Worm (Caenorhabditis elegans): ENCODE data around the gene F28C6.10.

F28C6.10 gene

ce11 chrII:8569038-8569977 lies 38.5 kb upstream of the F28C6.10 start, which contains the start of the genes col-38 and rpl-5:
Gene col-38, minus strand, starts transcription at chrII:8569088.
Gene rpl-5, plus strand, starts transcription at chrII:8569927.
- TF ChIP-seq elt-2 (tag; optimal IDR thresholded peaks at IDR 0.05): peak; percentile 72
- peak; percentile 63 for TF ChIP-seq hmg-11 (tag; optimal IDR thresholded peaks at IDR 0.05)
- peak; percentile 73 for TF ChIP-seq nhr-11 (tag; optimal IDR thresholded peaks at IDR 0.05)
- TF ChIP-seq ceh-9 (tag; optimal IDR thresholded peaks at IDR 0.05): no peak
- no peak for TF ChIP-seq fos-1 (tag; optimal IDR thresholded peaks at IDR 0.05)
- peak; percentile 73 for TF ChIP-seq R02D3.7 (tag; optimal IDR thresholded peaks at IDR 0.05)
- no peak for TF ChIP-seq daf-12 (tag; optimal IDR thresholded peaks at IDR 0.05)
- no peak for TF ChIP-seq elt-3 (tag; optimal IDR thresholded peaks at IDR 0.05)
- peak; percentile 84 for TF ChIP-seq ZK546.5 (tag; optimal IDR thresholded peaks at IDR 0.05)
- TF ChIP-seq nhr-28 (tag; optimal IDR thresholded peaks at IDR 0.05): no peak
- peak; percentile 99 for TF ChIP-seq pha-4 (tag; optimal IDR thresholded peaks at IDR 0.05)
- TF ChIP-seq unc-39 (tag; optimal IDR thresholded peaks at IDR 0.05): no peak
- TF ChIP-seq nhr-237 (tag; optimal IDR thresholded peaks at IDR 0.05): no peak
- no peak for TF ChIP-seq nhr-77 (tag; optimal IDR thresholded peaks at IDR 0.05)
- TF ChIP-seq ztf-4 (tag; optimal IDR thresholded peaks at IDR 0.05): peak; percentile 2
- TF ChIP-seq mml-1 (tag; optimal IDR thresholded peaks at IDR 0.05): no peak
- peak; percentile 97 for TF ChIP-seq nfya-1 (tag; optimal IDR thresholded peaks at IDR 0.05; ENCODE audit: insufficient read depth)
- peak; percentile 93 for TF ChIP-seq lin-39 (tag; optimal IDR thresholded peaks at IDR 0.05)
- peak; percentile 78 for TF ChIP-seq snpc-4 (tag; optimal IDR thresholded peaks at IDR 0.05)
- TF ChIP-seq nhr-23 (tag; optimal IDR thresholded peaks at IDR 0.05): peak; percentile 96
- no peak for TF ChIP-seq ztf-11 (tag; optimal IDR thresholded peaks at IDR 0.05)
- TF ChIP-seq ceh-16 (tag; optimal IDR thresholded peaks at IDR 0.05): no peak
- TF ChIP-seq ama-1 (optimal IDR thresholded peaks at IDR 0.05): peak; percentile 7
- no peak for TF ChIP-seq aly-2 (tag; optimal IDR thresholded peaks at IDR 0.05)
- peak; percentile 23 for TF ChIP-seq elt-1 (tag; optimal IDR thresholded peaks at IDR 0.05)
- TF ChIP-seq nhr-43 (tag; optimal IDR thresholded peaks at IDR 0.05; ENCODE audit: poor library complexity, severe bottlenecking): peak; percentile 66
- peak; percentile 28 for TF ChIP-seq unc-62 (GFP tag; optimal IDR thresholded peaks at IDR 0.05)
- no peak for TF ChIP-seq sea-2 (GFP tag; optimal IDR thresholded peaks at IDR 0.05)
- peak; percentile 94 for TF ChIP-seq nhr-25 (tag; optimal IDR thresholded peaks at IDR 0.05)
- peak; percentile 97 for TF ChIP-seq lin-15B (tag; optimal IDR thresholded peaks at IDR 0.05)
- TF ChIP-seq zag-1 (tag; optimal IDR thresholded peaks at IDR 0.05): no peak
- peak; percentile 64 for TF ChIP-seq ceh-28 (tag; optimal IDR thresholded peaks at IDR 0.05)
- peak; percentile 51 for TF ChIP-seq pqm-1 (tag; optimal IDR thresholded peaks at IDR 0.05)
- TF ChIP-seq fkh-10 (GFP tag; optimal IDR thresholded peaks at IDR 0.05): peak; percentile 83
- TF ChIP-seq tbx-2 (tag; optimal IDR thresholded peaks at IDR 0.05): peak; percentile 38
- TF ChIP-seq skn-1 (tag; optimal IDR thresholded peaks at IDR 0.05): peak; percentile 78
- no peak for TF ChIP-seq fkh-2 (tag; optimal IDR thresholded peaks at IDR 0.05)
- no peak for TF ChIP-seq nhr-76 (tag; optimal IDR thresholded peaks at IDR 0.05)
- TF ChIP-seq lsy-12 (tag; optimal IDR thresholded peaks at IDR 0.05): peak; percentile 77
- no peak for TF ChIP-seq nhr-67 (tag; optimal IDR thresholded peaks at IDR 0.05)
- TF ChIP-seq nhr-12 (tag; optimal IDR thresholded peaks at IDR 0.05): no peak
- TF ChIP-seq jun-1 (tag; optimal IDR thresholded peaks at IDR 0.05): peak; percentile 66
- TF ChIP-seq ceh-82 (tag; optimal IDR thresholded peaks at IDR 0.05): no peak
- no peak for TF ChIP-seq mdl-1 (tag; optimal IDR thresholded peaks at IDR 0.05)
- no peak for TF ChIP-seq eor-1 (tag; optimal IDR thresholded peaks at IDR 0.05)
- no peak for TF ChIP-seq egl-27 (tag; optimal IDR thresholded peaks at IDR 0.05)
- peak; percentile 87 for TF ChIP-seq egl-5 (tag; optimal IDR thresholded peaks at IDR 0.05)
